Worm (Caenorhabditis elegans) whole organism, young adult: Measurements from ENCODE around the gene fbxa-206.
"Not testable (repeated sequence)": the region's sequence is repeated elsewhere in the genome, so short reads cannot be mapped to it uniquely, and the experiment has no call there.

ENCODE experiments used
- B0261.1 ChIP-seq: sonication (generic microtip); optimal IDR thresholded peaks from 2 replicates; lab custom pipeline; 2016; ENCODE audit warnings: mild to moderate bottlenecking, missing genetic modification characterization, moderate library complexity, missing compliant biosample characterization
- B0336.3 ChIP-seq: fragments of 200-800 bp; sonication (Bioruptor generic); IDR thresholded peaks from 2 replicates; pipeline ENCODE4 v1.3.6; 2022; ENCODE audit warnings: missing genetic modification characterization, missing compliant biosample characterization
- F37B4.10 ChIP-seq: fragments of 200-800 bp; sonication (Bioruptor generic); IDR thresholded peaks from 2 replicates; pipeline ENCODE4 v1.3.6; 2022; ENCODE audit warnings: missing genetic modification characterization, missing compliant biosample characterization
- F55B11.4 ChIP-seq: sonication (generic microtip); optimal IDR thresholded peaks from 2 replicates; lab custom pipeline; 2016; ENCODE audit warnings: missing compliant biosample characterization, missing genetic modification characterization, borderline replicate concordance; ENCODE audit not compliant: insufficient read depth
- F57C9.4 ChIP-seq: sonication (generic microtip); optimal IDR thresholded peaks from 2 replicates; lab custom pipeline; 2017; ENCODE audit warnings: mild to moderate bottlenecking, missing genetic modification characterization, missing compliant biosample characterization
- K11D2.4 ChIP-seq: fragments of 200-800 bp; sonication (Bioruptor generic); IDR thresholded peaks from 2 replicates; pipeline ENCODE4 v1.3.6; 2022; ENCODE audit warnings: missing genetic modification reagents, missing genetic modification characterization, missing compliant biosample characterization
- Y53G8AR.9 ChIP-seq: fragments of 200-800 bp; sonication (Bioruptor generic); conservative IDR thresholded peaks from 2 replicates; pipeline ENCODE4 v1.3.6; 2022; ENCODE audit warnings: missing genetic modification reagents, missing genetic modification characterization, missing compliant biosample characterization
- Y95B8A.8 ChIP-seq: fragments of 200-800 bp; sonication (Bioruptor generic); IDR thresholded peaks from 2 replicates; pipeline ENCODE4 v1.3.6; 2022; ENCODE audit warnings: missing genetic modification reagents, missing genetic modification characterization, missing compliant biosample characterization
- akir-1 ChIP-seq: fragments of 200-800 bp; sonication (Bioruptor generic); optimal IDR thresholded peaks from 2 replicates; lab custom pipeline; 2018; ENCODE audit warnings: mild to moderate bottlenecking, missing genetic modification characterization, moderate library complexity, missing compliant biosample characterization
- aptf-3 ChIP-seq: fragments of 200-800 bp; sonication (Bioruptor generic); IDR thresholded peaks from 2 replicates; pipeline ENCODE4 v1.3.6; 2022; ENCODE audit warnings: missing genetic modification characterization, missing compliant biosample characterization
- attf-5 ChIP-seq: fragments of 200-800 bp; sonication (Bioruptor generic); optimal IDR thresholded peaks from 2 replicates; lab custom pipeline; 2018; ENCODE audit warnings: mild to moderate bottlenecking, missing genetic modification characterization, missing compliant biosample characterization
- bed-1 ChIP-seq: fragments of 200-800 bp; sonication (Bioruptor generic); IDR thresholded peaks from 2 replicates; pipeline ENCODE4 v1.3.6; 2022; ENCODE audit warnings: missing genetic modification reagents, missing genetic modification characterization, missing compliant biosample characterization
- bed-2 ChIP-seq: fragments of 200-800 bp; sonication (Bioruptor generic); IDR thresholded peaks from 2 replicates; pipeline ENCODE4 v1.3.6; 2022; ENCODE audit warnings: missing genetic modification reagents, missing genetic modification characterization, missing compliant biosample characterization
- ccch-3 ChIP-seq: fragments of 200-800 bp; sonication (Bioruptor generic); optimal IDR thresholded peaks from 2 replicates; lab custom pipeline; 2018; ENCODE audit warnings: mild to moderate bottlenecking, missing genetic modification characterization, missing compliant biosample characterization
- chd-7 ChIP-seq: sonication (generic microtip); optimal IDR thresholded peaks from 2 replicates; lab custom pipeline; 2016; ENCODE audit warnings: mild to moderate bottlenecking, missing genetic modification characterization, moderate library complexity, missing compliant biosample characterization
- dpff-1 ChIP-seq: sonication (generic microtip); optimal IDR thresholded peaks from 2 replicates; lab custom pipeline; 2017; ENCODE audit warnings: mild to moderate bottlenecking, missing genetic modification characterization, missing compliant biosample characterization
- ets-4 ChIP-seq: fragments of 200-800 bp; sonication (Bioruptor generic); optimal IDR thresholded peaks from 2 replicates; lab custom pipeline; 2018; ENCODE audit warnings: mild to moderate bottlenecking, missing genetic modification characterization, missing compliant biosample characterization
- fkh-3 ChIP-seq: sonication (generic microtip); optimal IDR thresholded peaks from 2 replicates; lab custom pipeline; 2016; ENCODE audit warnings: mild to moderate bottlenecking, missing genetic modification characterization, missing compliant biosample characterization
- gei-17 ChIP-seq: fragments of 200-800 bp; sonication (Bioruptor generic); optimal IDR thresholded peaks from 2 replicates; lab custom pipeline; 2018; ENCODE audit warnings: mild to moderate bottlenecking, missing genetic modification characterization, missing compliant biosample characterization
- hlh-12 ChIP-seq: sonication (generic microtip); optimal IDR thresholded peaks from 2 replicates; lab custom pipeline; 2016; ENCODE audit warnings: missing genetic modification characterization, missing compliant biosample characterization
- hmg-1.2 ChIP-seq: fragments of 200-800 bp; sonication (Bioruptor generic); IDR thresholded peaks from 2 replicates; pipeline ENCODE4 v1.3.6; 2022; ENCODE audit warnings: missing genetic modification reagents, missing genetic modification characterization, missing compliant biosample characterization
- let-526 ChIP-seq: fragments of 200-800 bp; sonication (Bioruptor generic); IDR thresholded peaks from 2 replicates; pipeline ENCODE4 v1.3.6; 2022; ENCODE audit warnings: missing genetic modification reagents, missing genetic modification characterization, missing compliant biosample characterization
- let-607 ChIP-seq, 2 experiments: fragments of 200-800 bp in 1 of 2; sonication (Bioruptor generic) in 1 of 2; sonication (generic microtip) in 1 of 2; optimal IDR thresholded peaks; 2 replicates each; lab custom pipeline; 2016 to 2018; ENCODE audit warnings: mild to moderate bottlenecking in 2 of 2, missing compliant biosample characterization in 2 of 2, missing genetic modification characterization in 2 of 2, moderate library complexity in 2 of 2, missing genotype in 1 of 2
- lin-26 ChIP-seq: fragments of 200-800 bp; sonication (Bioruptor generic); IDR thresholded peaks from 2 replicates; pipeline ENCODE4 v1.3.6; 2022; ENCODE audit warnings: missing genetic modification reagents, missing genetic modification characterization, missing compliant biosample characterization
- lsy-27 ChIP-seq: sonication (generic microtip); optimal IDR thresholded peaks from 2 replicates; lab custom pipeline; 2017; ENCODE audit warnings: missing genetic modification characterization, mild to moderate bottlenecking, missing compliant biosample characterization, antibody characterized with exemption, missing genotype, borderline replicate concordance; ENCODE audit not compliant: insufficient read depth
- madf-6 ChIP-seq: fragments of 200-800 bp; sonication (Bioruptor generic); IDR thresholded peaks from 2 replicates; pipeline ENCODE4 v1.3.6; 2022; ENCODE audit warnings: missing genetic modification reagents, missing genetic modification characterization, missing compliant biosample characterization
- mxl-1 ChIP-seq: sonication (generic microtip); optimal IDR thresholded peaks from 2 replicates; lab custom pipeline; 2016; ENCODE audit warnings: missing genetic modification characterization, missing compliant biosample characterization
- nfya-1 ChIP-seq: sonication (generic microtip); optimal IDR thresholded peaks from 2 replicates; lab custom pipeline; 2017; ENCODE audit warnings: antibody characterized with exemption, missing compliant biosample characterization, missing genetic modification characterization, borderline replicate concordance; ENCODE audit not compliant: insufficient read depth
- nhr-120 ChIP-seq: fragments of 200-800 bp; sonication (Bioruptor generic); IDR thresholded peaks from 2 replicates; pipeline ENCODE4 v1.3.6; 2022; ENCODE audit warnings: missing genetic modification characterization, missing compliant biosample characterization
- nhr-179 ChIP-seq: sonication (generic microtip); optimal IDR thresholded peaks from 2 replicates; lab custom pipeline; 2016; ENCODE audit warnings: mild to moderate bottlenecking, missing genetic modification characterization, missing compliant biosample characterization
- rec-8 ChIP-seq, 2 experiments: sonication (generic microtip); optimal IDR thresholded peaks; 2 replicates each; lab custom pipeline; 2016; ENCODE audit warnings: mild to moderate bottlenecking in 2 of 2, missing genetic modification characterization in 2 of 2, missing genetic modification reagents in 2 of 2, missing genotype in 2 of 2, missing biosample characterization in 1 of 2, missing compliant biosample characterization in 1 of 2, moderate library complexity in 1 of 2
- repo-1 ChIP-seq: sonication (generic microtip); optimal IDR thresholded peaks from 2 replicates; lab custom pipeline; 2017; ENCODE audit warnings: mild to moderate bottlenecking, missing genetic modification characterization, missing compliant biosample characterization
- rpc-1 ChIP-seq, 2 experiments: fragments of 150-350 bp in 1 of 2; sonication (generic microtip) in 1 of 2; optimal IDR thresholded peaks; 2 replicates each; lab custom pipeline; 2014 to 2018; ENCODE audit warnings: missing biosample characterization in 1 of 2, missing genetic modification characterization in 1 of 2, missing genetic modification reagents in 1 of 2, missing genotype in 1 of 2
- snpc-4 ChIP-seq, 5 experiments: fragments of 150-350 bp in 1 of 5; sonication (generic microtip) in 4 of 5; optimal IDR thresholded peaks; 2 replicates each; lab custom pipeline; 2014 to 2018; ENCODE audit warnings: missing genetic modification characterization in 5 of 5, missing biosample characterization in 3 of 5, antibody characterized with exemption in 2 of 5, mild to moderate bottlenecking in 2 of 5, missing compliant biosample characterization in 2 of 5, missing genotype in 2 of 5, moderate library complexity in 2 of 5, missing genetic modification reagents in 1 of 5
- somi-1 ChIP-seq: fragments of 200-800 bp; sonication (Bioruptor generic); optimal IDR thresholded peaks from 2 replicates; lab custom pipeline; 2018; ENCODE audit warnings: mild to moderate bottlenecking, missing genetic modification characterization, missing compliant biosample characterization
- tlf-1 ChIP-seq: fragments of 200-800 bp; sonication (Bioruptor generic); optimal IDR thresholded peaks from 2 replicates; lab custom pipeline; 2018; ENCODE audit warnings: mild to moderate bottlenecking, missing genetic modification characterization, missing compliant biosample characterization
- xnd-1 ChIP-seq: sonication (generic microtip); optimal IDR thresholded peaks from 2 replicates; lab custom pipeline; 2016; ENCODE audit warnings: missing genotype, missing genetic modification reagents, missing genetic modification characterization, missing compliant biosample characterization
- ztf-3 ChIP-seq: fragments of 200-800 bp; sonication (Bioruptor generic); optimal IDR thresholded peaks from 2 replicates; lab custom pipeline; 2018; ENCODE audit warnings: mild to moderate bottlenecking, missing genetic modification characterization, missing compliant biosample characterization

Gene fbxa-206

ce11 chrV:16948011-16948410, 29.7 kb upstream of the fbxa-206 start, which contains the start of gene fbxa-112:
Gene fbxa-112 (minus strand): TSS chrV:16948111.
- not testable (repeated sequence) for TF ChIP-seq F57C9.4, nhr-179, F55B11.4 (tag; lab: Kevin White, UChicago)
- TF ChIP-seq, all 124 proteins: peak for 0; not testable (repeated sequence) for 124

ce11 chrV:16938731-16939130, 20.5 kb upstream of the fbxa-206 start, which contains the start of gene fbxa-148:
Gene fbxa-148 (plus strand): TSS chrV:16939031.
- not testable (repeated sequence) for TF ChIP-seq Y95B8A.8; xnd-1 (tag; lab: Kevin White, UChicago); nfya-1 (tag; lab: Kevin White, UChicago)
- TF ChIP-seq, all 124 proteins: peak for 0; not testable (repeated sequence) for 124

- no peak for TF ChIP-seq K11D2.4 (GFP tag; lab: Robert Waterston, UW)
- TF ChIP-seq repo-1 = no peak
- TF ChIP-seq bed-1 (GFP tag; lab: Robert Waterston, UW) = no peak
- no peak for TF ChIP-seq B0336.3
- TF ChIP-seq nhr-120 (GFP tag; lab: Robert Waterston, UW) = no peak
- TF ChIP-seq Y53G8AR.9 (GFP tag; lab: Robert Waterston, UW) = no peak
- TF ChIP-seq ztf-3 (GFP tag; lab: Kevin White, UChicago) = no peak
- TF ChIP-seq ets-4 (GFP tag; lab: Kevin White, UChicago) = no peak
- TF ChIP-seq hmg-1.2 = no peak
- TF ChIP-seq F55B11.4 (tag; lab: Kevin White, UChicago) = no peak
- TF ChIP-seq bed-2 (GFP tag; lab: Robert Waterston, UW) = no peak
- no peak for TF ChIP-seq rec-8 (tag; optimal IDR thresholded peaks at IDR 0.05; lab: Kevin White, UChicago)
Observed at ce11 chrV:16927345-16927744, 9.1 kb upstream of the fbxa-206 start, which contains the start of gene Y102A5C.36. Gene Y102A5C.36 (minus strand): TSS chrV:16927445.

ce11 chrV:16921952-16922351, 3.7 kb upstream of the fbxa-206 start, which contains the start of gene Y102A5C.4:
Gene Y102A5C.4 (plus strand): TSS chrV:16922252.
- TF ChIP-seq let-526 (GFP tag; lab: Robert Waterston, UW) (no peak), dpff-1 (tag; lab: Kevin White, UChicago) (no peak), let-607 (tag; optimal IDR thresholded peaks at IDR 0.05; lab: Kevin White, UChicago) (no peak), hmg-1.2 (no peak), chd-7 (tag; lab: Kevin White, UChicago) (no peak), bed-1 (GFP tag; lab: Robert Waterston, UW) (no peak), lsy-27 (no peak), gei-17 (GFP tag; lab: Kevin White, UChicago) (no peak), akir-1 (GFP tag; lab: Kevin White, UChicago) (no peak), hlh-12 (tag; lab: Kevin White, UChicago) (no peak)

- no peak for TF ChIP-seq chd-7 (tag; lab: Kevin White, UChicago)
- peak; percentile 64; the same call in 1 of the 2 replicates for TF ChIP-seq Y95B8A.8
- TF ChIP-seq aptf-3 (GFP tag; lab: Robert Waterston, UW) = no peak
- TF ChIP-seq F37B4.10 (GFP tag; lab: Robert Waterston, UW) = no peak
- peak; percentile 28 for TF ChIP-seq tlf-1 (GFP tag; lab: Kevin White, UChicago)
- TF ChIP-seq dpff-1 (tag; lab: Kevin White, UChicago) = no peak
- no peak for TF ChIP-seq fkh-3 (tag; lab: Kevin White, UChicago)
- TF ChIP-seq rpc-1 (optimal IDR thresholded peaks at IDR 0.05; lab: Kevin White, UChicago) = no peak
- no peak for TF ChIP-seq rpc-1 (tag; optimal IDR thresholded peaks at IDR 0.05; lab: Kevin White, UChicago)
- TF ChIP-seq ccch-3 (GFP tag; lab: Kevin White, UChicago) = no peak
- TF ChIP-seq madf-6 = peak; percentile 45
- 0 out of 2 replicates have a peak, but pooled peaks have one; percentile 45 for TF ChIP-seq B0336.3
- no peak for TF ChIP-seq ets-4 (GFP tag; lab: Kevin White, UChicago)
- TF ChIP-seq attf-5 (GFP tag; lab: Kevin White, UChicago) = no peak
- TF ChIP-seq lin-26 (GFP tag; lab: Robert Waterston, UW) = 0 out of 2 replicates have a peak, but pooled peaks have one; percentile 32
- TF ChIP-seq mxl-1 = peak; percentile 6
- no peak for TF ChIP-seq let-607 (tag; optimal IDR thresholded peaks at IDR 0.05; lab: Kevin White, UChicago)
- TF ChIP-seq snpc-4 (GFP tag; optimal IDR thresholded peaks at IDR 0.05; lab: Kevin White, UChicago) = no peak
- peak in 2 of 4 experiments; percentile 7 to 50 for TF ChIP-seq snpc-4 (tag; optimal IDR thresholded peaks at IDR 0.05; lab: Kevin White, UChicago)
- no peak for TF ChIP-seq somi-1 (GFP tag; lab: Kevin White, UChicago)
- TF ChIP-seq B0261.1 (tag; lab: Kevin White, UChicago) = no peak
Observed at ce11 chrV:16919675-16920074, 1.4 kb upstream of the fbxa-206 start.
